Worm (Caenorhabditis elegans): ENCODE measurements around the gene clec-130.

The clec-130 gene

ce11 chrII:3616615-3617014, 43.3 kb downstream of the clec-130 start:
- TF ChIP-seq nfya-1 (tag; optimal IDR thresholded peaks at IDR 0.05) (peak; percentile 94), zip-5 (tag; optimal IDR thresholded peaks at IDR 0.05) (no peak), hlh-8 (tag; optimal IDR thresholded peaks at IDR 0.05) (no peak), pqm-1 (tag; optimal IDR thresholded peaks at IDR 0.05) (no peak), sox-2 (GFP tag; IDR thresholded peaks at IDR 0.05) (no peak), pros-1 (tag; optimal IDR thresholded peaks at IDR 0.05) (no peak), hlh-30 (tag; optimal IDR thresholded peaks at IDR 0.05; ENCODE audit: insufficient read depth) (no peak)

- TF ChIP-seq C38D4.7 (GFP tag; optimal IDR thresholded peaks at IDR 0.05) (no peak), elt-4 (tag; optimal IDR thresholded peaks at IDR 0.05) (no peak), ceh-2 (tag; optimal IDR thresholded peaks at IDR 0.05) (no peak), syd-9 (tag; optimal IDR thresholded peaks at IDR 0.05) (no peak)
These were observed 44.2 kb downstream of the clec-130 start, which contains the start of gene F40E12.1 for ce11 chrII:3617512-3617911. Gene F40E12.1 (plus strand): TSS chrII:3617812.

ce11 chrII:3620862-3621261, 47.5 kb downstream of the clec-130 start:
- TF ChIP-seq ceh-18 (tag; optimal IDR thresholded peaks at IDR 0.05) (no peak), hlh-15 (tag; optimal IDR thresholded peaks at IDR 0.05) (no peak), ceh-24 (tag; optimal IDR thresholded peaks at IDR 0.05) (no peak), fkh-10 (GFP tag; optimal IDR thresholded peaks at IDR 0.05) (no peak), ceh-34 (tag; optimal IDR thresholded peaks at IDR 0.05) (no peak), ceh-2 (tag; optimal IDR thresholded peaks at IDR 0.05) (no peak), sox-4 (tag; optimal IDR thresholded peaks at IDR 0.05) (no peak)

ce11 chrII:3622014-3622413, 48.7 kb downstream of the clec-130 start, which contains the start of gene M151.7:
Gene M151.7 (plus strand): TSS chrII:3622314.
- TF ChIP-seq C38D4.7 (GFP tag; optimal IDR thresholded peaks at IDR 0.05), result no peak
- TF ChIP-seq pros-1 (tag; optimal IDR thresholded peaks at IDR 0.05), result no peak
- TF ChIP-seq ceh-18 (tag; optimal IDR thresholded peaks at IDR 0.05), result no peak
- no peak for TF ChIP-seq unc-55 (GFP tag; optimal IDR thresholded peaks at IDR 0.05)
- TF ChIP-seq K09A11.1 (tag; optimal IDR thresholded peaks at IDR 0.05; ENCODE audit: insufficient read depth), result no peak
- no peak for TF ChIP-seq elt-4 (tag; optimal IDR thresholded peaks at IDR 0.05)
- TF ChIP-seq ceh-22 (tag; optimal IDR thresholded peaks at IDR 0.05), result no peak
- TF ChIP-seq ceh-48 (tag; optimal IDR thresholded peaks at IDR 0.05), result no peak
